Fruit fly (Drosophila melanogaster) whole organism, embryonic: ENCODE results near the gene tok.

ENCODE experiments used
- Abd-B ChIP-seq: fragments of 200-800 bp; sonication (Bioruptor generic); optimal IDR thresholded peaks from 2 replicates; lab custom pipeline; 2018; ENCODE audit warnings: missing biosample characterization, mild to moderate bottlenecking, missing genetic modification characterization, moderate library complexity
- Adf1 ChIP-seq: fragments of 200-800 bp; sonication (Bioruptor generic); IDR thresholded peaks from 2 replicates; pipeline ENCODE4 v1.3.6; 2022; ENCODE audit warnings: missing biosample characterization, missing genetic modification characterization
- Awh ChIP-seq: fragments of 200-800 bp; sonication (Bioruptor generic); IDR thresholded peaks from 2 replicates; pipeline ENCODE4, ENCODE4 v1.3.6; 2022; ENCODE audit warnings: missing biosample characterization, missing genetic modification characterization
- BEAF-32 ChIP-seq: fragments of 200-800 bp; sonication (Bioruptor generic); optimal IDR thresholded peaks from 3 replicates; lab custom pipeline; 2017; ENCODE audit warnings: missing biosample characterization, missing genetic modification characterization, mild to moderate bottlenecking, moderate library complexity, missing genetic modification reagents
- C15 ChIP-seq: fragments of 200-800 bp; sonication (Bioruptor generic); IDR thresholded peaks from 3 replicates; pipeline ENCODE4 v1.3.6; 2022; ENCODE audit warnings: missing biosample characterization, missing genetic modification characterization
- CG10565 ChIP-seq: fragments of 200-800 bp; sonication (Bioruptor generic); optimal IDR thresholded peaks from 3 replicates; lab custom pipeline; 2016; ENCODE audit warnings: missing biosample characterization, mild to moderate bottlenecking, missing genetic modification characterization
- CG10979 ChIP-seq: fragments of 200-800 bp; sonication (Bioruptor generic); optimal IDR thresholded peaks from 2 replicates; lab custom pipeline; 2018; ENCODE audit warnings: missing biosample characterization, mild to moderate bottlenecking, missing genetic modification characterization, moderate library complexity
- CG11695 ChIP-seq: fragments of 200-800 bp; sonication (Bioruptor generic); IDR thresholded peaks from 3 replicates; pipeline ENCODE4 v1.3.6; 2022; ENCODE audit warnings: missing biosample characterization, missing genetic modification characterization
- CG11723 ChIP-seq: fragments of 200-800 bp; sonication (Bioruptor generic); optimal IDR thresholded peaks from 2 replicates; lab custom pipeline; 2017; ENCODE audit warnings: missing biosample characterization, mild to moderate bottlenecking, missing genetic modification characterization
- CG13894 ChIP-seq: fragments of 200-800 bp; sonication (Bioruptor generic); optimal IDR thresholded peaks from 3 replicates; lab custom pipeline; 2018; ENCODE audit warnings: missing biosample characterization, mild to moderate bottlenecking, missing genetic modification characterization, moderate library complexity
- CG1602 ChIP-seq: fragments of 200-800 bp; sonication (Bioruptor generic); optimal IDR thresholded peaks from 3 replicates; lab custom pipeline; 2016; ENCODE audit warnings: missing biosample characterization, missing genetic modification characterization
- CG16815 ChIP-seq: fragments of 200-800 bp; sonication (Bioruptor generic); optimal IDR thresholded peaks from 3 replicates; lab custom pipeline; 2017; ENCODE audit warnings: missing biosample characterization, mild to moderate bottlenecking, missing genetic modification characterization
- CG17568 ChIP-seq: fragments of 200-800 bp; sonication (Bioruptor generic); optimal IDR thresholded peaks from 2 replicates; lab custom pipeline; 2018; ENCODE audit warnings: missing biosample characterization, mild to moderate bottlenecking, missing genetic modification characterization, moderate library complexity
- CG17612 ChIP-seq: fragments of 200-800 bp; sonication (Bioruptor generic); IDR thresholded peaks from 2 replicates; pipeline ENCODE4 v1.3.6; 2022; ENCODE audit warnings: missing biosample characterization, missing genetic modification characterization
- CG2875 ChIP-seq: fragments of 200-800 bp; sonication (Bioruptor generic); optimal IDR thresholded peaks from 2 replicates; lab custom pipeline; 2017; ENCODE audit warnings: missing biosample characterization, mild to moderate bottlenecking, missing genetic modification characterization, missing genetic modification reagents
- CG31441 ChIP-seq: fragments of 200-800 bp; sonication (Bioruptor generic); IDR thresholded peaks from 2 replicates; pipeline ENCODE4 v1.3.6; 2022; ENCODE audit warnings: missing biosample characterization, missing genetic modification characterization
- CG3281 ChIP-seq: fragments of 200-800 bp; sonication (Bioruptor generic); optimal IDR thresholded peaks from 3 replicates; lab custom pipeline; 2017; ENCODE audit warnings: missing biosample characterization, mild to moderate bottlenecking, missing genetic modification characterization
- CG33557 ChIP-seq: fragments of 200-800 bp; sonication (Bioruptor generic); optimal IDR thresholded peaks from 2 replicates; lab custom pipeline; 2019; ENCODE audit warnings: missing biosample characterization, mild to moderate bottlenecking, missing genetic modification characterization, moderate library complexity
- CG42726 ChIP-seq: fragments of 200-800 bp; sonication (Bioruptor generic); IDR thresholded peaks from 2 replicates; pipeline ENCODE4 v1.3.6; 2022; ENCODE audit warnings: missing biosample characterization, missing genetic modification characterization; ENCODE audit not compliant: partially characterized antibody
- CG43689 ChIP-seq: fragments of 200-800 bp; sonication (Bioruptor generic); IDR thresholded peaks from 2 replicates; pipeline ENCODE4 v1.3.6; 2022; ENCODE audit warnings: missing biosample characterization, missing genetic modification characterization
- CG4820 ChIP-seq: fragments of 200-800 bp; sonication (Bioruptor generic); optimal IDR thresholded peaks from 3 replicates; lab custom pipeline; 2016; ENCODE audit warnings: missing biosample characterization, missing genetic modification characterization
- CG5180 ChIP-seq: fragments of 200-800 bp; sonication (Bioruptor generic); optimal IDR thresholded peaks from 3 replicates; lab custom pipeline; 2017; ENCODE audit warnings: missing biosample characterization, missing genetic modification characterization, mild to moderate bottlenecking, moderate library complexity, missing genetic modification reagents
- CG6254 ChIP-seq: fragments of 200-800 bp; sonication (Bioruptor generic); optimal IDR thresholded peaks from 3 replicates; lab custom pipeline; 2017; ENCODE audit warnings: mild to moderate bottlenecking, missing biosample characterization, missing genetic modification reagents, missing genetic modification characterization
- CG7556 ChIP-seq: fragments of 200-800 bp; sonication (Bioruptor generic); optimal IDR thresholded peaks from 2 replicates; lab custom pipeline; 2017; ENCODE audit warnings: missing biosample characterization, mild to moderate bottlenecking, missing genetic modification characterization
- CG7928 ChIP-seq: fragments of 200-800 bp; sonication (Bioruptor generic); optimal IDR thresholded peaks from 2 replicates; lab custom pipeline; 2017; ENCODE audit warnings: missing biosample characterization, mild to moderate bottlenecking, missing genetic modification characterization
- Camta ChIP-seq: fragments of 200-800 bp; sonication (Bioruptor generic); optimal IDR thresholded peaks from 2 replicates; lab custom pipeline; 2016; ENCODE audit warnings: missing biosample characterization, missing genetic modification characterization
- Chrac-16 ChIP-seq: fragments of 200-800 bp; sonication (Bioruptor generic); optimal IDR thresholded peaks from 3 replicates; lab custom pipeline; 2016; ENCODE audit warnings: missing biosample characterization, missing genetic modification characterization
- D19A ChIP-seq: fragments of 200-800 bp; optimal IDR thresholded peaks from 3 replicates; lab custom pipeline; 2019; ENCODE audit warnings: missing biosample characterization, mild to moderate bottlenecking, missing genetic modification characterization, moderate library complexity
- Deaf1 ChIP-seq: fragments of 200-800 bp; optimal IDR thresholded peaks from 3 replicates; lab custom pipeline; 2019; ENCODE audit warnings: missing biosample characterization, mild to moderate bottlenecking, missing genetic modification characterization, moderate library complexity
- Hr3 ChIP-seq: fragments of 200-800 bp; sonication (Bioruptor generic); optimal IDR thresholded peaks from 3 replicates; lab custom pipeline; 2016; ENCODE audit warnings: missing biosample characterization, missing genetic modification characterization
- MBD-R2 ChIP-seq: fragments of 200-800 bp; sonication (Bioruptor generic); IDR thresholded peaks from 2 replicates; pipeline ENCODE4 v1.3.6; 2022; ENCODE audit warnings: missing biosample characterization, missing genetic modification characterization
- Nf-YB ChIP-seq: fragments of 200-800 bp; sonication (Bioruptor generic); optimal IDR thresholded peaks from 3 replicates; lab custom pipeline; 2019; ENCODE audit warnings: missing biosample characterization, mild to moderate bottlenecking, missing genetic modification characterization, moderate library complexity
- Pdp1 ChIP-seq, 2 experiments: fragments of 200-800 bp; sonication (Bioruptor generic); optimal IDR thresholded peaks; 3 replicates each; lab custom pipeline; 2016; ENCODE audit warnings: missing biosample characterization in 2 of 2, missing genetic modification characterization in 2 of 2, mild to moderate bottlenecking in 1 of 2, moderate library complexity in 1 of 2
- Scr ChIP-seq: fragments of 200-800 bp; sonication (Bioruptor generic); IDR thresholded peaks from 2 replicates; pipeline ENCODE4 v1.3.6; 2022; ENCODE audit warnings: missing biosample characterization, missing genetic modification characterization; ENCODE audit not compliant: partially characterized antibody
- Sin3A ChIP-seq: fragments of >200 bp; optimal IDR thresholded peaks from 2 replicates; lab custom pipeline; 2018
- Sox100B ChIP-seq: fragments of 200-800 bp; sonication (Bioruptor generic); optimal IDR thresholded peaks from 3 replicates; lab custom pipeline; 2018; ENCODE audit warnings: missing biosample characterization, mild to moderate bottlenecking, missing genetic modification characterization
- Stat92E ChIP-seq, 3 experiments: fragments of >200 bp in 2 of 3; fragments of 200-800 bp in 1 of 3; sonication (Bioruptor generic) in 1 of 3; optimal IDR thresholded peaks; 2 replicates each; lab custom pipeline; 2017 to 2019; ENCODE audit warnings: missing biosample characterization in 3 of 3, missing genetic modification characterization in 3 of 3, mild to moderate bottlenecking in 1 of 3, moderate library complexity in 1 of 3
- aop ChIP-seq: fragments of 200-800 bp; sonication (Bioruptor generic); IDR thresholded peaks from 2 replicates; pipeline ENCODE4 v1.3.6; 2022; ENCODE audit warnings: missing biosample characterization, missing genetic modification characterization
- ase ChIP-seq: fragments of 200-800 bp; sonication (Bioruptor generic); IDR thresholded peaks from 3 replicates; pipeline ENCODE4 v1.3.6; 2022; ENCODE audit warnings: missing biosample characterization, missing genetic modification characterization
- bcd ChIP-seq: fragments of 200-800 bp; sonication (Bioruptor generic); optimal IDR thresholded peaks from 2 replicates; lab custom pipeline; 2017; ENCODE audit warnings: missing biosample characterization, mild to moderate bottlenecking, missing genetic modification characterization
- ci ChIP-seq: fragments of 200-800 bp; sonication (Bioruptor generic); IDR thresholded peaks from 3 replicates; pipeline ENCODE4 v1.3.6; 2022; ENCODE audit warnings: missing biosample characterization, missing genetic modification characterization
- ftz-f1 ChIP-seq: fragments of 200-800 bp; sonication (Bioruptor generic); optimal IDR thresholded peaks from 2 replicates; lab custom pipeline; 2016; ENCODE audit warnings: missing biosample characterization, missing genetic modification characterization
- lilli ChIP-seq: fragments of 200-800 bp; sonication (Bioruptor generic); optimal IDR thresholded peaks from 3 replicates; lab custom pipeline; 2016; ENCODE audit warnings: missing biosample characterization, missing genetic modification characterization
- luna ChIP-seq: fragments of 200-800 bp; sonication (Bioruptor generic); optimal IDR thresholded peaks from 2 replicates; lab custom pipeline; 2016; ENCODE audit warnings: missing biosample characterization, missing genetic modification characterization
- row ChIP-seq: fragments of 200-800 bp; sonication (Bioruptor generic); IDR thresholded peaks from 3 replicates; pipeline ENCODE4 v1.3.6; 2022; ENCODE audit warnings: missing biosample characterization, missing genetic modification characterization
- salm ChIP-seq: fragments of 200-800 bp; sonication (Bioruptor generic); optimal IDR thresholded peaks from 2 replicates; lab custom pipeline; 2018; ENCODE audit warnings: missing biosample characterization, mild to moderate bottlenecking, missing genetic modification characterization
- ssp ChIP-seq: fragments of 200-800 bp; sonication (Bioruptor generic); IDR thresholded peaks from 2 replicates; pipeline ENCODE4 v1.3.6; 2022; ENCODE audit warnings: missing biosample characterization, missing genetic modification characterization
- stwl ChIP-seq: fragments of 200-800 bp; sonication (Bioruptor generic); optimal IDR thresholded peaks from 3 replicates; lab custom pipeline; 2018; ENCODE audit warnings: missing biosample characterization, mild to moderate bottlenecking, missing genetic modification characterization, moderate library complexity

Gene tok

dm6 chr3R:24768538-24769401 lies 49.3 kb downstream of the tok start, which contains the start of gene CG13631 (continued):
- TF ChIP-seq Nf-YB (GFP tag; lab: Kevin White, UChicago) (peak; percentile 80), ci (peak; percentile 95), Stat92E (GFP tag; optimal IDR thresholded peaks at IDR 0.05; lab: Kevin White, UChicago) (peak in 1 of 3 experiments; percentile 94), Awh (GFP tag; lab: Robert Waterston, UW) (peak; percentile 88), CG7556 (GFP tag; lab: Kevin White, UChicago) (peak; percentile 94), CG11695 (GFP tag; lab: Robert Waterston, UW) (peak; percentile 89), Deaf1 (peak; percentile 67), CG1602 (GFP tag; lab: Kevin White, UChicago) (peak; percentile 96), CG7928 (GFP tag; lab: Kevin White, UChicago) (no peak), CG13894 (tag; lab: Kevin White, UChicago) (no peak), CG5180 (GFP tag; lab: Kevin White, UChicago) (peak; percentile 79), ssp (GFP tag; lab: Robert Waterston, UW) (peak; percentile 89), CG43689 (0 out of 2 replicates have a peak, but pooled peaks have one; percentile 32), Abd-B (peak; percentile 93), CG11723 (GFP tag; lab: Kevin White, UChicago) (peak; percentile 92), Camta (GFP tag; lab: Kevin White, UChicago) (peak; percentile 96), row (GFP tag; lab: Robert Waterston, UW) (peak; percentile 94), CG2875 (GFP tag; lab: Kevin White, UChicago) (peak; percentile 97), CG17568 (GFP tag; lab: Kevin White, UChicago) (peak; percentile 82), MBD-R2 (GFP tag; lab: Robert Waterston, UW) (peak; percentile 29; the same call in 1 of the 2 replicates), stwl (tag; lab: Kevin White, UChicago) (no peak), CG42726 (GFP tag; lab: Robert Waterston, UW) (no peak), Sin3A (no peak), Pdp1 (GFP tag; optimal IDR thresholded peaks at IDR 0.05; lab: Kevin White, UChicago) (peak; percentile 95 to 96), CG10565 (GFP tag; lab: Kevin White, UChicago) (peak; percentile 89), salm (tag; lab: Kevin White, UChicago) (peak; percentile 90), D19A (peak; percentile 92), Sox100B (GFP tag; lab: Kevin White, UChicago) (peak; percentile 97), lilli (peak; percentile 81), Chrac-16 (GFP tag; lab: Kevin White, UChicago) (peak; percentile 93), Scr (GFP tag; lab: Robert Waterston, UW) (no peak), BEAF-32 (GFP tag; lab: Kevin White, UChicago) (no peak), C15 (GFP tag; lab: Robert Waterston, UW) (peak; percentile 50; the same call in 1 of the 3 replicates), CG10979 (peak; percentile 98), ftz-f1 (no peak), ase (GFP tag; lab: Robert Waterston, UW) (peak; percentile 94), CG17612 (GFP tag; lab: Robert Waterston, UW) (peak; percentile 66; the same call in 1 of the 2 replicates), Adf1 (peak; percentile 87), CG4820 (GFP tag; lab: Kevin White, UChicago) (peak; percentile 97), aop (peak; percentile 76; the same call in 1 of the 2 replicates), CG6254 (GFP tag; lab: Kevin White, UChicago) (peak; percentile 95), CG16815 (peak; percentile 81), bcd (GFP tag; lab: Kevin White, UChicago) (peak; percentile 96), CG31441 (peak; percentile 97), luna (no peak), CG3281 (GFP tag; lab: Kevin White, UChicago) (peak; percentile 72), CG33557 (peak; percentile 79), Hr3 (GFP tag; lab: Kevin White, UChicago) (peak; percentile 95)
